Worm (Caenorhabditis elegans): Measurements from ENCODE around the gene D2096.13.

DNA sequence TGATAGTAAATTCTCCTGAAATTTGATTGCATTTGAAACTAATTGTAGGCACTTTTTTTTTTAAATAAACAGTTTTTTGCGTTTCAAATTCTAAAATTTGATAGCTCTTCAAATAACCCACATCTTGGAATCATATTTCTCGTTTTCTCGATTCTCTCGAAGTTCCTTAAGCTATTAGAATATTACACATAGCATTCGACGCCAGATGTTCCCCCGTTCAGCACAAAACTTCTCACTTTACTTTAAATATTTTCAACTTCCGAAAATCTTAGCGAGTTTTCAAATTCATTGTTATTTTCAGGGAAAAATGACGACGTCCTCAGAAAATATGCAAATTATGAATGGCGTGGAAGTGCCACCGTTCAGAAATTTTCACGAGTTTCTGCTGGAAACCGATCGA, 21.3 kb upstream of the D2096.13 start, which contains the start of gene praf-3:
- TF ChIP-seq ztf-23 (GFP tag; IDR thresholded peaks at IDR 0.05) (no peak), flt-1 (GFP tag; IDR thresholded peaks at IDR 0.05) (no peak), med-1 (GFP tag; optimal IDR thresholded peaks at IDR 0.05; ENCODE audit: insufficient read depth) (no peak), klf-2 (GFP tag; conservative IDR thresholded peaks at IDR 0.05) (no peak), ztf-29 (GFP tag; IDR thresholded peaks at IDR 0.05) (no peak), T22C8.4 (GFP tag; IDR thresholded peaks at IDR 0.05) (no peak), tab-1 (GFP tag; IDR thresholded peaks at IDR 0.05) (no peak), ref-1 (GFP tag; conservative IDR thresholded peaks at IDR 0.05) (no peak)

All from whole organism, midembryonic.